Fruit fly (Drosophila melanogaster): ENCODE data around the gene CG33178.

Gene CG33178

dm6 chrX:15070811-15071479 is 11.7 kb upstream of the CG33178 start (continued):
- TF ChIP-seq abd-A (tag; optimal IDR thresholded peaks at IDR 0.05) (no peak), CG10274 (GFP tag; optimal IDR thresholded peaks at IDR 0.05) (no peak), CG4424 (GFP tag; optimal IDR thresholded peaks at IDR 0.05) (no peak), CG8290 (GFP tag; optimal IDR thresholded peaks at IDR 0.05) (no peak), CG8290 (tag; optimal IDR thresholded peaks at IDR 0.05) (no peak), mld (GFP tag; IDR thresholded peaks at IDR 0.05; ENCODE audit: partially characterized antibody) (no peak), Atf3 (GFP tag; optimal IDR thresholded peaks at IDR 0.05) (no peak), gsb (GFP tag; IDR thresholded peaks at IDR 0.05) (no peak), NC2β (GFP tag; optimal IDR thresholded peaks at IDR 0.05) (no peak), CG7271 (tag; optimal IDR thresholded peaks at IDR 0.05) (no peak), CG14860 (GFP tag; IDR thresholded peaks at IDR 0.05; ENCODE audit: partially characterized antibody) (no peak), cwo (GFP tag; optimal IDR thresholded peaks at IDR 0.05) (peak; percentile 45)

DNA sequence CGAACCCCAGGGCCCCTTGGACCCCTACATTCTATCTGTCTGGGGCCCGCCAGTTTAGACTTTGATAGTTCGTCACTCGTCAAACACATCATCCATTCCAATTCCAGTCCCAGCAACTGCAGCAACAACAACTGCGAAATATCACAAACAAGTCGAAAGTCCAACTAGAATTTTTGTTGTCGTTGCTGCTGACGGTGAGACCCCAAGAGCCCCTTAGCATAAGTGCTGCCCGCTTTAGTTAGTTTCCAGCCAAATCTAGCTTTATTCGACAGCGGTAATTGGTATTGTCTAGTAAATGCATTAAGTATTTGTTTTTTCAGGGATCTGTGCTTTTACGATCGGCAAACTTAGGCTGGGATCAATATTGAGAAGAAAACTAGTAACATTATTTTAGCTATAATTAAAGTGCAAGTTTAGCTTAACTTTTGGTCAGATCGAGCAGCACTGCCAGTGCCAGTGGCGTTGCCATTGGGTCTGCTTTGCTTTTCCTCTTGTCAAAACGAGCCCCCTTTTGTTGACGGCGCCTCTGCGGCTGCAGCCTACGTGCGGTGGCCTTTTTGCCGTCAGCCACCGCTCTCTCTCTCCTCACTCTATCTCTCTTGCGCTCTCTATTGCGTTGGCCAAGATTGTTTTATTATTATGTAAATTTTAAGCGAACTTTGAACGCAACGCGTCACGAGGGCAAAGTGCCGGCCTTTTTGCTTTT is 7.8 kb upstream of the CG33178 start:
- TF ChIP-seq salm (tag; optimal IDR thresholded peaks at IDR 0.05) (no peak), CG4707 (GFP tag; optimal IDR thresholded peaks at IDR 0.05) (peak; percentile 41), knrl (GFP tag; IDR thresholded peaks at IDR 0.05; ENCODE audit: partially characterized antibody) (no peak), CG32532 (GFP tag; IDR thresholded peaks at IDR 0.05) (peak; percentile 90), nerfin-1 (tag; optimal IDR thresholded peaks at IDR 0.05) (peak; percentile 68), CG17568 (GFP tag; optimal IDR thresholded peaks at IDR 0.05) (peak; percentile 77), nerfin-2 (GFP tag; IDR thresholded peaks at IDR 0.05; ENCODE audit: partially characterized antibody) (no peak), CG14667 (GFP tag; IDR thresholded peaks at IDR 0.05) (peak; percentile 86), Blimp-1 (GFP tag; optimal IDR thresholded peaks at IDR 0.05) (peak; percentile 79), CG6689 (GFP tag; IDR thresholded peaks at IDR 0.05) (peak; percentile 84), BEAF-32 (GFP tag; optimal IDR thresholded peaks at IDR 0.05) (peak; percentile 11), emc (GFP tag; optimal IDR thresholded peaks at IDR 0.05) (peak; percentile 83), pan (optimal IDR thresholded peaks at IDR 0.05) (no peak), pan (GFP tag; optimal IDR thresholded peaks at IDR 0.05 in 1 of 2, IDR thresholded peaks at IDR 0.05 in 1 of 2) (peak in 1 of 2 experiments; percentile 89), nmo (GFP tag; optimal IDR thresholded peaks at IDR 0.05) (peak; percentile 86), Dll (GFP tag; IDR thresholded peaks at IDR 0.05; ENCODE audit: partially characterized antibody) (no peak), chn (GFP tag; optimal IDR thresholded peaks at IDR 0.05) (peak; percentile 93), CG30403 (GFP tag; optimal IDR thresholded peaks at IDR 0.05) (peak; percentile 95), Eip74EF (GFP tag; optimal IDR thresholded peaks at IDR 0.05) (peak in 1 of 2 experiments; percentile 80), CG8944 (GFP tag; optimal IDR thresholded peaks at IDR 0.05) (peak; percentile 88), Side (GFP tag; optimal IDR thresholded peaks at IDR 0.05) (peak; percentile 91), HLH3B (GFP tag; IDR thresholded peaks at IDR 0.05) (peak; percentile 85), CG3995 (GFP tag; optimal IDR thresholded peaks at IDR 0.05) (peak; percentile 52), CG11560 (tag; IDR thresholded peaks at IDR 0.05) (peak; percentile 80), en (GFP tag; optimal IDR thresholded peaks at IDR 0.05) (peak; percentile 85), B-H2 (GFP tag; optimal IDR thresholded peaks at IDR 0.05) (peak; percentile 75), sc (optimal IDR thresholded peaks at IDR 0.05) (no peak), sc (GFP tag; optimal IDR thresholded peaks at IDR 0.05) (peak; percentile 48), slp2 (GFP tag; optimal IDR thresholded peaks at IDR 0.05) (peak; percentile 89), ash1 (GFP tag; optimal IDR thresholded peaks at IDR 0.05) (peak; percentile 74), Mrtf (GFP tag; IDR thresholded peaks at IDR 0.05) (peak; percentile 91), sqz (GFP tag; optimal IDR thresholded peaks at IDR 0.05) (peak; percentile 14), Lim3 (GFP tag; IDR thresholded peaks at IDR 0.05) (no peak), Hr51 (GFP tag; optimal IDR thresholded peaks at IDR 0.05) (peak; percentile 88 to 91), twi (tag; optimal IDR thresholded peaks at IDR 0.05) (peak; percentile 68), ara (GFP tag; IDR thresholded peaks at IDR 0.05) (peak; percentile 68)

Data from whole organism, embryonic.